Worm (Caenorhabditis elegans): ENCODE measurements around the gene chil-21.

DNA sequence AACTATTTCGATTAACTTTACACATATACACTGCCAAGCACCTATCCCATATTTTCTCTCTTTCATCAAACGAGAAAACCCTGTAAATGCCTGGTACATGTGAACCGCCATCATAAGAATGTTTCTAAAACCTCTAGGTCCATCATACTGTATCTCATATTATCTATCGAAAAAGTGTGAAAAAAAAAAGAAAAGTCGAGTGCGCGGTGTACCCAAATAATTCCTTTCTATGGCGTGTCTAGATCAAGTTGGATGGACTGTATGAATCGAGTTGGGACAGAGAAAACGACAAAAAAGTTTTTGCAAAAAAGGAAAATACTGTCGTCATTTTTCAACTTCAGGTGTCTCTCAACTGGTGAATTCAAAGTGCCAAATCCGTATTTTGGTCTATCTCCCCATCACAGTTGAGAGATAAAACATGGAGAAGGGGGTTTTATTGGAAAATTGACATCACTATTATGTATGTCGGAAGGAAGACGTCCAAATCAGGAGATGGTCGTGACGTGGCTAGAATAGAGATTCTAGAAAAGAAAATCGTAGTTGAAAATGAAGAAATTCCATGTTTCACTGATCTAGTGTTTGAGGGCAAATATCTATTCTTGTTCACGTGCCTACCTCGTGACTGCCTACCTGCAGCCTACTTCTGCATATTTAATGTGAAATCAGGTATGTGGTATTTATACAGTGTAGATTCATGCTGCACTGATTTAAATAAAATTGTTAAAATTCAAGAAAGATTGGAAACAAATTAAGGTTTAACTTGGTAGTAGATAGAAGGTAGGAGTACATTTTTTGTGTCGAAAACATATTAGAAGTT is 31.7 kb upstream of the chil-21 start:
- TF ChIP-seq hmbx-1 (tag; optimal IDR thresholded peaks at IDR 0.05) (no peak), tbx-11 (GFP tag; IDR thresholded peaks at IDR 0.05) (no peak), ama-1 (optimal IDR thresholded peaks at IDR 0.05) (no peak), hnd-1 (tag; optimal IDR thresholded peaks at IDR 0.05) (no peak), sea-1 (GFP tag; conservative IDR thresholded peaks at IDR 0.05) (no peak), hmg-4 (GFP tag; optimal IDR thresholded peaks at IDR 0.05) (no peak), scrt-1 (GFP tag; IDR thresholded peaks at IDR 0.05) (no peak), flt-1 (GFP tag; IDR thresholded peaks at IDR 0.05) (no peak), tbx-37 (GFP tag; conservative IDR thresholded peaks at IDR 0.05) (no peak)

Data from whole organism, early embryonic.